Worm (Caenorhabditis elegans) whole organism, young adult: ENCODE measurements around the gene sqv-2.

Experiments
- B0261.1 ChIP-seq: sonication (generic microtip); optimal IDR thresholded peaks from 2 replicates; lab custom pipeline; 2016; ENCODE audit warnings: mild to moderate bottlenecking, missing genetic modification characterization, moderate library complexity, missing compliant biosample characterization
- D2030.7 ChIP-seq: fragments of 200-800 bp; sonication (Bioruptor generic); IDR thresholded peaks from 2 replicates; pipeline ENCODE4 v1.3.6; 2022; ENCODE audit warnings: missing genetic modification reagents, missing genetic modification characterization, missing compliant biosample characterization
- F23B12.7 ChIP-seq: sonication (generic microtip); optimal IDR thresholded peaks from 2 replicates; lab custom pipeline; 2017; ENCODE audit warnings: missing genetic modification characterization, mild to moderate bottlenecking, missing compliant biosample characterization, antibody characterized with exemption, moderate library complexity; ENCODE audit not compliant: insufficient read depth
- F37B4.10 ChIP-seq: fragments of 200-800 bp; sonication (Bioruptor generic); IDR thresholded peaks from 2 replicates; pipeline ENCODE4 v1.3.6; 2022; ENCODE audit warnings: missing genetic modification characterization, missing compliant biosample characterization
- F49E8.2 ChIP-seq: sonication (generic microtip); optimal IDR thresholded peaks from 3 replicates; lab custom pipeline; 2017; ENCODE audit warnings: missing genetic modification characterization, mild to moderate bottlenecking, missing compliant biosample characterization, antibody characterized with exemption, moderate library complexity; ENCODE audit not compliant: insufficient read depth
- F52B5.7 ChIP-seq: sonication (generic microtip); optimal IDR thresholded peaks from 2 replicates; lab custom pipeline; 2016; ENCODE audit warnings: mild to moderate bottlenecking, missing genetic modification characterization, missing compliant biosample characterization
- T07F8.4 ChIP-seq: sonication (generic microtip); optimal IDR thresholded peaks from 2 replicates; lab custom pipeline; 2016; ENCODE audit warnings: mild to moderate bottlenecking, missing genetic modification characterization, moderate library complexity, missing compliant biosample characterization
- Y53G8AR.9 ChIP-seq: fragments of 200-800 bp; sonication (Bioruptor generic); conservative IDR thresholded peaks from 2 replicates; pipeline ENCODE4 v1.3.6; 2022; ENCODE audit warnings: missing genetic modification reagents, missing genetic modification characterization, missing compliant biosample characterization
- Y79H2A.3 ChIP-seq: fragments of 200-800 bp; sonication (Bioruptor generic); conservative IDR thresholded peaks from 2 replicates; pipeline ENCODE4 v1.3.6; 2022; ENCODE audit warnings: missing genetic modification reagents, missing genetic modification characterization, missing compliant biosample characterization
- Y95B8A.8 ChIP-seq: fragments of 200-800 bp; sonication (Bioruptor generic); IDR thresholded peaks from 2 replicates; pipeline ENCODE4 v1.3.6; 2022; ENCODE audit warnings: missing genetic modification reagents, missing genetic modification characterization, missing compliant biosample characterization
- aptf-2 ChIP-seq: fragments of 200-800 bp; sonication (Bioruptor generic); conservative IDR thresholded peaks from 2 replicates; pipeline ENCODE4 v1.3.6; 2022; ENCODE audit warnings: missing genetic modification reagents, missing genetic modification characterization, missing compliant biosample characterization
- cebp-1 ChIP-seq, 2 experiments: fragments of 200-800 bp in 1 of 2; sonication (Bioruptor generic) in 1 of 2; sonication (generic microtip) in 1 of 2; IDR thresholded peaks in 1 of 2; optimal IDR thresholded peaks in 1 of 2; 2 replicates each; pipeline versions ENCODE4 v1.3.6 to Lab custom; 2017 to 2022; ENCODE audit warnings: missing compliant biosample characterization in 2 of 2, missing genetic modification characterization in 2 of 2, mild to moderate bottlenecking in 1 of 2, missing genetic modification reagents in 1 of 2, moderate library complexity in 1 of 2
- ceh-100 ChIP-seq: fragments of 200-800 bp; sonication (Bioruptor generic); IDR thresholded peaks from 2 replicates; pipeline ENCODE4 v1.3.6; 2022; ENCODE audit warnings: missing genetic modification reagents, missing genetic modification characterization, missing compliant biosample characterization
- ceh-79 ChIP-seq: sonication (generic microtip); optimal IDR thresholded peaks from 2 replicates; lab custom pipeline; 2017; ENCODE audit warnings: mild to moderate bottlenecking, missing genetic modification characterization, missing compliant biosample characterization
- chd-7 ChIP-seq: sonication (generic microtip); optimal IDR thresholded peaks from 2 replicates; lab custom pipeline; 2016; ENCODE audit warnings: mild to moderate bottlenecking, missing genetic modification characterization, moderate library complexity, missing compliant biosample characterization
- die-1 ChIP-seq: sonication (generic microtip); optimal IDR thresholded peaks from 2 replicates; lab custom pipeline; 2016; ENCODE audit warnings: missing genotype, mild to moderate bottlenecking, missing genetic modification characterization, missing compliant biosample characterization
- dox-1 ChIP-seq: fragments of 200-800 bp; sonication (Bioruptor generic); IDR thresholded peaks from 2 replicates; pipeline ENCODE4 v1.3.6; 2022; ENCODE audit warnings: missing genetic modification reagents, missing genetic modification characterization, missing compliant biosample characterization
- efl-1 ChIP-seq: fragments of 150-350 bp; optimal IDR thresholded peaks from 2 replicates; lab custom pipeline; 2014; ENCODE audit warnings: missing biosample characterization, missing genetic modification reagents, missing genetic modification characterization
- egrh-3 ChIP-seq: fragments of 200-800 bp; sonication (Bioruptor generic); IDR thresholded peaks from 2 replicates; pipeline ENCODE4 v1.3.6; 2022; ENCODE audit warnings: missing genetic modification reagents, missing genetic modification characterization, missing compliant biosample characterization
- ekl-4 ChIP-seq: fragments of 200-800 bp; sonication (Bioruptor generic); IDR thresholded peaks from 2 replicates; pipeline ENCODE4 v1.3.6; 2022; ENCODE audit warnings: missing genetic modification reagents, missing genetic modification characterization, missing compliant biosample characterization
- him-1 ChIP-seq: sonication (generic microtip); optimal IDR thresholded peaks from 2 replicates; lab custom pipeline; 2016; ENCODE audit warnings: missing genotype, missing genetic modification reagents, missing genetic modification characterization, missing compliant biosample characterization
- hmg-1.2 ChIP-seq: fragments of 200-800 bp; sonication (Bioruptor generic); IDR thresholded peaks from 2 replicates; pipeline ENCODE4 v1.3.6; 2022; ENCODE audit warnings: missing genetic modification reagents, missing genetic modification characterization, missing compliant biosample characterization
- hsf-1 ChIP-seq: fragments of 200-800 bp; sonication (Bioruptor generic); IDR thresholded peaks from 2 replicates; pipeline ENCODE4 v1.3.6; 2022; ENCODE audit warnings: missing genetic modification reagents, missing genetic modification characterization, missing compliant biosample characterization
- lin-26 ChIP-seq: fragments of 200-800 bp; sonication (Bioruptor generic); IDR thresholded peaks from 2 replicates; pipeline ENCODE4 v1.3.6; 2022; ENCODE audit warnings: missing genetic modification reagents, missing genetic modification characterization, missing compliant biosample characterization
- lin-54 ChIP-seq: fragments of 200-800 bp; sonication (Bioruptor generic); optimal IDR thresholded peaks from 2 replicates; lab custom pipeline; 2018; ENCODE audit warnings: mild to moderate bottlenecking, missing genetic modification characterization, missing compliant biosample characterization
- lsl-1 ChIP-seq: fragments of 200-800 bp; sonication (Bioruptor generic); optimal IDR thresholded peaks from 2 replicates; lab custom pipeline; 2018; ENCODE audit warnings: mild to moderate bottlenecking, missing genetic modification characterization, moderate library complexity, missing compliant biosample characterization
- madf-3 ChIP-seq: fragments of 200-800 bp; sonication (Bioruptor generic); IDR thresholded peaks from 2 replicates; pipeline ENCODE4 v1.3.6; 2022; ENCODE audit warnings: missing genetic modification reagents, missing genetic modification characterization, missing compliant biosample characterization
- madf-6 ChIP-seq: fragments of 200-800 bp; sonication (Bioruptor generic); IDR thresholded peaks from 2 replicates; pipeline ENCODE4 v1.3.6; 2022; ENCODE audit warnings: missing genetic modification reagents, missing genetic modification characterization, missing compliant biosample characterization
- madf-8 ChIP-seq: fragments of 200-800 bp; sonication (Bioruptor generic); conservative IDR thresholded peaks from 2 replicates; pipeline ENCODE4 v1.3.6; 2022; ENCODE audit warnings: missing genetic modification reagents, missing genetic modification characterization, missing compliant biosample characterization
- mcd-1 ChIP-seq: fragments of 200-800 bp; sonication (Bioruptor generic); IDR thresholded peaks from 2 replicates; pipeline ENCODE4 v1.3.6; 2022; ENCODE audit warnings: missing genetic modification reagents, missing genetic modification characterization, missing compliant biosample characterization
- mel-28 ChIP-seq: sonication (generic microtip); optimal IDR thresholded peaks from 2 replicates; lab custom pipeline; 2016; ENCODE audit warnings: borderline replicate concordance, mild to moderate bottlenecking, missing genetic modification characterization, missing compliant biosample characterization
- mes-4 ChIP-seq: sonication (generic microtip); optimal IDR thresholded peaks from 2 replicates; lab custom pipeline; 2016; ENCODE audit warnings: missing genotype, missing genetic modification characterization, missing compliant biosample characterization
- mxl-1 ChIP-seq: sonication (generic microtip); optimal IDR thresholded peaks from 2 replicates; lab custom pipeline; 2016; ENCODE audit warnings: missing genetic modification characterization, missing compliant biosample characterization
- nhr-80 ChIP-seq: sonication (generic microtip); optimal IDR thresholded peaks from 2 replicates; lab custom pipeline; 2016; ENCODE audit warnings: missing genetic modification characterization, missing compliant biosample characterization
- rcor-1 ChIP-seq: fragments of 200-800 bp; sonication (Bioruptor generic); IDR thresholded peaks from 2 replicates; pipeline ENCODE4 v1.3.6; 2022; ENCODE audit warnings: missing genetic modification reagents, missing genetic modification characterization, missing compliant biosample characterization
- repo-1 ChIP-seq: sonication (generic microtip); optimal IDR thresholded peaks from 2 replicates; lab custom pipeline; 2017; ENCODE audit warnings: mild to moderate bottlenecking, missing genetic modification characterization, missing compliant biosample characterization
- tbp1 ChIP-seq: fragments of 200-800 bp; sonication (Bioruptor generic); optimal IDR thresholded peaks from 2 replicates; lab custom pipeline; 2018; ENCODE audit warnings: mild to moderate bottlenecking, missing genetic modification characterization, missing compliant biosample characterization
- tlf-1 ChIP-seq: fragments of 200-800 bp; sonication (Bioruptor generic); optimal IDR thresholded peaks from 2 replicates; lab custom pipeline; 2018; ENCODE audit warnings: mild to moderate bottlenecking, missing genetic modification characterization, missing compliant biosample characterization
- unc-130 ChIP-seq: sonication (generic microtip); optimal IDR thresholded peaks from 2 replicates; lab custom pipeline; 2016; ENCODE audit warnings: missing genetic modification reagents, missing genetic modification characterization, missing compliant biosample characterization
- zfh-2 ChIP-seq: fragments of 200-800 bp; sonication (Bioruptor generic); conservative IDR thresholded peaks from 2 replicates; pipeline ENCODE4 v1.3.6; 2022; ENCODE audit warnings: missing genetic modification reagents, missing genetic modification characterization, missing compliant biosample characterization
- ztf-18 ChIP-seq: sonication (generic microtip); optimal IDR thresholded peaks from 2 replicates; lab custom pipeline; 2016; ENCODE audit warnings: missing genotype, mild to moderate bottlenecking, missing genetic modification characterization, missing compliant biosample characterization
- ztf-26 ChIP-seq: sonication (generic microtip); optimal IDR thresholded peaks from 2 replicates; lab custom pipeline; 2017; ENCODE audit warnings: missing genetic modification characterization, missing compliant biosample characterization
- ztf-3 ChIP-seq: fragments of 200-800 bp; sonication (Bioruptor generic); optimal IDR thresholded peaks from 2 replicates; lab custom pipeline; 2018; ENCODE audit warnings: mild to moderate bottlenecking, missing genetic modification characterization, missing compliant biosample characterization

The sqv-2 gene

DNA sequence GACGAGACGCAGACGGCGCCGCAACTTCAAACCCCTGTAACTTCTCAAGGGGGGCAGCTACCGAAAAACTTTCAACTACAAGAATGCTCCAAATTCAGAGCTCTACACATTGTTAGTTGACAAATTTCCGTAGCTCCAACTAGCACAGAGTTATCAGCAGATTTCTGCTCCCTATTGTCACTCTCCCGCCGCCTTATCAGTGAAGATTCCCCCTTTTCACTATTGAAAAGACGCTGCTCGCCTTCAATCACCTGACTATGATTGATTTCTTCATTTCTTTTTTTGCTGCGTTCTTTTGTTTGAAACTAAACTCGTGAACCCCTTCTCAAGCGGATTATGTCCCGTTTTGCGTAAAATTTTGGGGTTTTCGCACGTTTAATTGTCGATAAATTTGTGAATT, 28.2 kb upstream of the sqv-2 start:
- no peak for TF ChIP-seq madf-8 (GFP tag; lab: Robert Waterston, UW)
- TF ChIP-seq cebp-1 (GFP tag; IDR thresholded peaks at IDR 0.05; lab: Robert Waterston, UW), result no peak
- TF ChIP-seq cebp-1 (tag; optimal IDR thresholded peaks at IDR 0.05; lab: Kevin White, UChicago), result peak; percentile 24
- TF ChIP-seq unc-130 (GFP tag; lab: Kevin White, UChicago), result no peak
- TF ChIP-seq F37B4.10, result no peak
- TF ChIP-seq madf-3 (GFP tag; lab: Robert Waterston, UW), result 0 out of 2 replicates have a peak, but pooled peaks have one; percentile 31
- TF ChIP-seq nhr-80, result peak; percentile 63
- no peak for TF ChIP-seq lin-26
- 0 out of 2 replicates have a peak, but pooled peaks have one; percentile 15 for TF ChIP-seq Y95B8A.8 (GFP tag; lab: Robert Waterston, UW)
- TF ChIP-seq, all 124 proteins: peak for 4

DNA sequence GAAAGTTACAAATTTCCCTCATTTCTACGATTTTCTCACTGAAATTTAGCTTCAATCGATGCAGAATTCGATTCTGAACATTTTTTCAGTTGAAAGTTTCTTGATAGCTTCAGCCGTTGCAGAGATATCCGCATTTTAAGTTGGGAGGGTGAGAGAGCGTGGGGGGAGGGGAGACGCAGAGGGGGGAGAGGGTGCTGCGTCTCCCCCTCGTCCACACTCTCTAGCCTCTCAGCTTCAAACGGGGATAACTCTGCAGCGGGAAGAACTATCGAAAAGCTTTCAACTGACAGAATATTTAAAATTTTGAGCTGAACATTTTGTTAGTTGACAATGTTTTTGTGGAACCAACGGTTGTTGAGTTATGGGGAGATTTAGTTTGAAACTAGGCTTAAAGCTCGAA, 27.7 kb upstream of the sqv-2 start:
- TF ChIP-seq egrh-3 (GFP tag; lab: Robert Waterston, UW), result peak; percentile 45; the same call in 1 of the 2 replicates
- no peak for TF ChIP-seq aptf-2
- peak; percentile 90 for TF ChIP-seq hmg-1.2
- TF ChIP-seq zfh-2, result peak; percentile 79
- TF ChIP-seq mcd-1 (GFP tag; lab: Robert Waterston, UW), result 0 out of 2 replicates have a peak, but pooled peaks have one; percentile 12

DNA sequence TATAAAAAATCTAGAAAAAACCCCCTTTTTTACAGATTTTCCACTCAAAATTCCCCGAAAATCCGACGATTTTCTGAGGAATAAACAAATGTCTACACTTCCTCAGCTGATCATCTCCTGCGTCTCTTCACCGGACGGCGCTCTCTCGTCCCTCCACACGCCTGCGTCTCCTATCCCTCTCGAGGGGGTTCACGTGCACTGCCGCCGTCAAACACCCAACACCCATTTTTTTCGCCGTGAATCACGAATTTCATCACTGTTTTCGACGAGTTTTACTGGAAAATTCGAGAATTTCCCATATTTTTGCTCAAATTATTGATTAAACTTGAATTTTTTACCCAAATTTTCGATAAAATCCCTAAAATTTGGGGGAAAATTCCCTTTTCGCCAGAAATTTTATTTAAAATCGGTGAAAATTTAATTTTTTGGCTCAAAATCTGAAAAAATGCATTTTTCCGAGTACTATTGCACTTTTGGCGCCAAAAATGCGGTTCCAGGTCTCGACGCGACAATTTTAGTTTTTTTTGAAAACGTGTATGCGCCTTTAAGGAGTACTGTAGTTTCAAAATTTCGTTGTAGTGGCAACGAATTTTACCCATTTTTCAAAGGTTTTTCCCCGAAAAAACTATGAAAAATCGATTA, 26.7 kb upstream of the sqv-2 start:
- peak; percentile 34 for TF ChIP-seq him-1
- peak; percentile 21 for TF ChIP-seq mes-4
- peak; percentile 0 for TF ChIP-seq die-1
- peak; percentile 53 for TF ChIP-seq ztf-26
- TF ChIP-seq lin-54 (GFP tag; lab: Kevin White, UChicago), result peak; percentile 33
- peak; percentile 88 for TF ChIP-seq madf-6
- peak; percentile 37 for TF ChIP-seq F52B5.7 (tag; lab: Kevin White, UChicago)
- peak; percentile 71 for TF ChIP-seq dox-1 (GFP tag; lab: Robert Waterston, UW)
- peak; percentile 68 for TF ChIP-seq ceh-79 (tag; lab: Kevin White, UChicago)
- TF ChIP-seq ztf-3 (GFP tag; lab: Kevin White, UChicago), result no peak
- peak; percentile 77 for TF ChIP-seq rcor-1 (GFP tag; lab: Robert Waterston, UW)
- peak; percentile 45 for TF ChIP-seq tbp1 (GFP tag; lab: Kevin White, UChicago)
- peak; percentile 84 for TF ChIP-seq cebp-1 (GFP tag; IDR thresholded peaks at IDR 0.05; lab: Robert Waterston, UW)
- peak; percentile 93 for TF ChIP-seq cebp-1 (tag; optimal IDR thresholded peaks at IDR 0.05; lab: Kevin White, UChicago)
- peak; percentile 47 for TF ChIP-seq F49E8.2 (tag; lab: Kevin White, UChicago)
- peak; percentile 9 for TF ChIP-seq B0261.1 (tag; lab: Kevin White, UChicago)
- 0 out of 2 replicates have a peak, but pooled peaks have one; percentile 21 for TF ChIP-seq ceh-100 (GFP tag; lab: Robert Waterston, UW)
- TF ChIP-seq repo-1 (tag; lab: Kevin White, UChicago), result no peak
- TF ChIP-seq D2030.7 (GFP tag; lab: Robert Waterston, UW), result peak; percentile 61
- peak; percentile 62 for TF ChIP-seq chd-7
- TF ChIP-seq ztf-18 (tag; lab: Kevin White, UChicago), result peak; percentile 31
- TF ChIP-seq mcd-1 (GFP tag; lab: Robert Waterston, UW), result peak; percentile 63
- peak; percentile 58 for TF ChIP-seq tlf-1 (GFP tag; lab: Kevin White, UChicago)
- peak; percentile 92 for TF ChIP-seq lsl-1 (GFP tag; lab: Kevin White, UChicago)
- peak; percentile 49; the same call in 1 of the 2 replicates for TF ChIP-seq Y53G8AR.9
- TF ChIP-seq mel-28, result no peak
- TF ChIP-seq T07F8.4, result no peak
- TF ChIP-seq F23B12.7 (tag; lab: Kevin White, UChicago), result no peak
- 0 out of 2 replicates have a peak, but pooled peaks have one; percentile 29 for TF ChIP-seq Y79H2A.3 (GFP tag; lab: Robert Waterston, UW)
- peak; percentile 89 for TF ChIP-seq hsf-1 (GFP tag; lab: Robert Waterston, UW)
- peak; percentile 81 for TF ChIP-seq efl-1 (GFP tag; lab: Kevin White, UChicago)
- 0 out of 2 replicates have a peak, but pooled peaks have one; percentile 68 for TF ChIP-seq ekl-4
- TF ChIP-seq zfh-2, result peak; percentile 62; the same call in 1 of the 2 replicates
- peak; percentile 48 for TF ChIP-seq mxl-1
- TF ChIP-seq Y95B8A.8 (GFP tag; lab: Robert Waterston, UW), result peak; percentile 81
